Fruit fly (Drosophila melanogaster) whole organism, prepupa: ENCODE data around the gene CG5973.

Experiments used
- Blimp-1 ChIP-seq: fragments of 200-800 bp; sonication (Bioruptor generic); optimal IDR thresholded peaks from 3 replicates; lab custom pipeline; 2017; ENCODE audit warnings: missing biosample characterization, missing genetic modification characterization, mild to moderate bottlenecking, moderate library complexity, missing genetic modification reagents
- CG11294 ChIP-seq: fragments of 200-800 bp; sonication (Bioruptor generic); IDR thresholded peaks from 2 replicates; pipeline ENCODE4 v1.3.6; 2022; ENCODE audit warnings: missing biosample characterization, missing genetic modification characterization
- CG11762 ChIP-seq: fragments of 200-800 bp; sonication (Bioruptor generic); optimal IDR thresholded peaks from 3 replicates; lab custom pipeline; 2016; ENCODE audit warnings: missing biosample characterization, missing genetic modification characterization; ENCODE audit not compliant: insufficient read depth
- CG11902 ChIP-seq: fragments of 200-800 bp; sonication (Bioruptor generic); optimal IDR thresholded peaks from 3 replicates; lab custom pipeline; 2016; ENCODE audit warnings: missing biosample characterization, missing genetic modification characterization
- CG15336 ChIP-seq: fragments of 200-800 bp; sonication (Bioruptor generic); IDR thresholded peaks from 2 replicates; pipeline ENCODE4 v1.3.6; 2022; ENCODE audit warnings: missing biosample characterization, missing genetic modification characterization
- CG1621 ChIP-seq: fragments of 200-800 bp; sonication (Bioruptor generic); optimal IDR thresholded peaks from 3 replicates; lab custom pipeline; 2018; ENCODE audit warnings: missing biosample characterization, mild to moderate bottlenecking, missing genetic modification characterization
- CG16779 ChIP-seq: fragments of 200-800 bp; sonication (Bioruptor generic); optimal IDR thresholded peaks from 3 replicates; lab custom pipeline; 2017; ENCODE audit warnings: missing biosample characterization, mild to moderate bottlenecking, missing genetic modification characterization
- CG3032 ChIP-seq: fragments of 200-800 bp; optimal IDR thresholded peaks from 2 replicates; lab custom pipeline; 2019; ENCODE audit warnings: missing biosample characterization, mild to moderate bottlenecking, missing genetic modification characterization, moderate library complexity
- CG31627 ChIP-seq: fragments of 200-800 bp; sonication (Bioruptor generic); optimal IDR thresholded peaks from 3 replicates; lab custom pipeline; 2016; ENCODE audit warnings: missing biosample characterization, missing genetic modification characterization
- CG32006 ChIP-seq: fragments of 200-800 bp; sonication (Bioruptor generic); optimal IDR thresholded peaks from 3 replicates; lab custom pipeline; 2017; ENCODE audit warnings: missing biosample characterization, mild to moderate bottlenecking, missing genetic modification characterization
- CG34406 ChIP-seq: fragments of 200-800 bp; sonication (Bioruptor generic); optimal IDR thresholded peaks from 3 replicates; lab custom pipeline; 2016; ENCODE audit warnings: missing biosample characterization, missing genetic modification characterization
- CG3919 ChIP-seq: fragments of 200-800 bp; sonication (Bioruptor generic); optimal IDR thresholded peaks from 3 replicates; lab custom pipeline; 2016; ENCODE audit warnings: missing biosample characterization, missing genetic modification characterization
- CG4318 ChIP-seq: fragments of 200-800 bp; sonication (Bioruptor generic); optimal IDR thresholded peaks from 3 replicates; lab custom pipeline; 2017; ENCODE audit warnings: missing biosample characterization, mild to moderate bottlenecking, missing genetic modification characterization
- CG6163 ChIP-seq: fragments of 200-800 bp; sonication (Bioruptor generic); IDR thresholded peaks from 3 replicates; pipeline ENCODE4 v1.3.6; 2022; ENCODE audit warnings: missing biosample characterization, missing genetic modification characterization
- CG6276 ChIP-seq: fragments of 200-800 bp; sonication (Bioruptor generic); optimal IDR thresholded peaks from 2 replicates; lab custom pipeline; 2017; ENCODE audit warnings: missing biosample characterization, mild to moderate bottlenecking, missing genetic modification characterization
- CG6792 ChIP-seq: fragments of 200-800 bp; sonication (Bioruptor generic); optimal IDR thresholded peaks from 3 replicates; lab custom pipeline; 2016; ENCODE audit warnings: missing biosample characterization, missing genetic modification characterization
- CG6808 ChIP-seq: fragments of 200-800 bp; sonication (Bioruptor generic); optimal IDR thresholded peaks from 3 replicates; lab custom pipeline; 2017; ENCODE audit warnings: missing biosample characterization, missing genetic modification characterization, mild to moderate bottlenecking, moderate library complexity, missing genetic modification reagents
- CG6854 ChIP-seq: fragments of 200-800 bp; sonication (Bioruptor generic); optimal IDR thresholded peaks from 2 replicates; lab custom pipeline; 2017; ENCODE audit warnings: missing biosample characterization, mild to moderate bottlenecking, missing genetic modification characterization
- CG7368 ChIP-seq: fragments of 200-800 bp; sonication (Bioruptor generic); optimal IDR thresholded peaks from 3 replicates; lab custom pipeline; 2016; ENCODE audit warnings: missing biosample characterization, missing genetic modification characterization
- CG8119 ChIP-seq: fragments of 200-800 bp; sonication (Bioruptor generic); IDR thresholded peaks from 3 replicates; pipeline ENCODE4 v1.3.6; 2022; ENCODE audit warnings: missing biosample characterization, missing genetic modification characterization
- CG8319 ChIP-seq: fragments of 200-800 bp; sonication (Bioruptor generic); optimal IDR thresholded peaks from 3 replicates; lab custom pipeline; 2016; ENCODE audit warnings: missing biosample characterization, missing genetic modification characterization
- CG8632 ChIP-seq: fragments of 200-800 bp; sonication (Bioruptor generic); optimal IDR thresholded peaks from 3 replicates; lab custom pipeline; 2016; ENCODE audit warnings: missing biosample characterization, missing genetic modification characterization
- CG9139 ChIP-seq: fragments of 200-800 bp; sonication (Bioruptor generic); optimal IDR thresholded peaks from 3 replicates; lab custom pipeline; 2017; ENCODE audit warnings: missing biosample characterization, mild to moderate bottlenecking, missing genetic modification characterization
- Eip78C ChIP-seq: fragments of 200-800 bp; sonication (Bioruptor generic); peaks from one replicate; lab custom pipeline; 2016; ENCODE audit warnings: missing biosample characterization, missing genetic modification characterization
- Eip93F ChIP-seq: fragments of 200-800 bp; sonication (Bioruptor generic); optimal IDR thresholded peaks from 2 replicates; lab custom pipeline; 2016; ENCODE audit warnings: missing biosample characterization, mild to moderate bottlenecking, missing genetic modification characterization
- Ets21C ChIP-seq: fragments of 200-800 bp; sonication (Bioruptor generic); optimal IDR thresholded peaks from 3 replicates; lab custom pipeline; 2016; ENCODE audit warnings: missing biosample characterization, missing genetic modification characterization
- Ets96B ChIP-seq: fragments of 200-800 bp; optimal IDR thresholded peaks from 2 replicates; lab custom pipeline; 2019; ENCODE audit warnings: missing biosample characterization, mild to moderate bottlenecking, missing genetic modification characterization, moderate library complexity
- Gug ChIP-seq: fragments of 200-800 bp; sonication (Bioruptor generic); IDR thresholded peaks from 2 replicates; pipeline ENCODE4 v1.3.6; 2022; ENCODE audit warnings: missing biosample characterization, missing genetic modification characterization
- Hr38 ChIP-seq: sonication (Bioruptor generic); optimal IDR thresholded peaks from 2 replicates; lab custom pipeline; 2016; ENCODE audit warnings: missing biosample characterization, missing genetic modification characterization
- Hr39 ChIP-seq: fragments of 200-800 bp; sonication (Bioruptor generic); optimal IDR thresholded peaks from 2 replicates; lab custom pipeline; 2016; ENCODE audit warnings: missing biosample characterization, missing genetic modification characterization
- Hr4 ChIP-seq: fragments of 200-800 bp; sonication (Bioruptor generic); optimal IDR thresholded peaks from 3 replicates; lab custom pipeline; 2016; ENCODE audit warnings: missing biosample characterization, missing genetic modification characterization
- Lpt ChIP-seq: fragments of 200-800 bp; sonication (Bioruptor generic); optimal IDR thresholded peaks from 3 replicates; lab custom pipeline; 2016; ENCODE audit warnings: missing biosample characterization, missing genetic modification characterization
- OdsH ChIP-seq: fragments of 200-800 bp; sonication (Bioruptor generic); optimal IDR thresholded peaks from 3 replicates; lab custom pipeline; 2016; ENCODE audit warnings: missing biosample characterization, missing genetic modification characterization
- Smox ChIP-seq: fragments of 200-800 bp; sonication (Bioruptor generic); optimal IDR thresholded peaks from 3 replicates; lab custom pipeline; 2016; ENCODE audit warnings: missing biosample characterization, missing genetic modification characterization
- Sox102F ChIP-seq: fragments of 200-800 bp; sonication (Bioruptor generic); optimal IDR thresholded peaks from 2 replicates; lab custom pipeline; 2016; ENCODE audit warnings: missing biosample characterization, mild to moderate bottlenecking, missing genetic modification characterization
- Sox14 ChIP-seq: fragments of 200-800 bp; sonication (Bioruptor generic); optimal IDR thresholded peaks from 3 replicates; lab custom pipeline; 2016; ENCODE audit warnings: missing biosample characterization, missing genetic modification characterization
- Sox15 ChIP-seq: fragments of 200-800 bp; sonication (Bioruptor generic); optimal IDR thresholded peaks from 3 replicates; lab custom pipeline; 2016; ENCODE audit warnings: missing biosample characterization, missing genetic modification characterization
- acj6 ChIP-seq: fragments of 200-800 bp; sonication (Bioruptor generic); optimal IDR thresholded peaks from 3 replicates; lab custom pipeline; 2016; ENCODE audit warnings: missing biosample characterization, missing genetic modification characterization
- cyc ChIP-seq: fragments of 200-800 bp; sonication (Bioruptor generic); optimal IDR thresholded peaks from 3 replicates; lab custom pipeline; 2016; ENCODE audit warnings: missing biosample characterization, missing genetic modification characterization
- dac ChIP-seq: fragments of 200-800 bp; sonication (Bioruptor generic); optimal IDR thresholded peaks from 2 replicates; lab custom pipeline; 2017; ENCODE audit warnings: missing biosample characterization, mild to moderate bottlenecking, missing genetic modification characterization
- dsx ChIP-seq: fragments of 200-800 bp; optimal IDR thresholded peaks from 3 replicates; lab custom pipeline; 2019; ENCODE audit warnings: missing biosample characterization, mild to moderate bottlenecking, missing genetic modification characterization, moderate library complexity; ENCODE audit not compliant: poor library complexity, severe bottlenecking
- fd59A ChIP-seq: fragments of 200-800 bp; sonication (Bioruptor generic); optimal IDR thresholded peaks from 2 replicates; lab custom pipeline; 2017; ENCODE audit warnings: missing biosample characterization, mild to moderate bottlenecking, missing genetic modification characterization, missing genetic modification reagents
- fd85E ChIP-seq: fragments of 200-800 bp; sonication (Bioruptor generic); optimal IDR thresholded peaks from 3 replicates; lab custom pipeline; 2016; ENCODE audit warnings: missing biosample characterization, missing genetic modification characterization
- fkh ChIP-seq: fragments of 200-800 bp; sonication (Bioruptor generic); optimal IDR thresholded peaks from 3 replicates; lab custom pipeline; 2017; ENCODE audit warnings: missing biosample characterization, mild to moderate bottlenecking, missing genetic modification characterization, moderate library complexity
- lz ChIP-seq: fragments of 200-800 bp; sonication (Bioruptor generic); optimal IDR thresholded peaks from 3 replicates; lab custom pipeline; 2016; ENCODE audit warnings: missing biosample characterization, missing genetic modification characterization
- net ChIP-seq: fragments of 200-800 bp; sonication (Bioruptor generic); optimal IDR thresholded peaks from 3 replicates; lab custom pipeline; 2016; ENCODE audit warnings: missing biosample characterization, missing genetic modification characterization
- pdm3 ChIP-seq: fragments of 200-800 bp; sonication (Bioruptor generic); optimal IDR thresholded peaks from 3 replicates; lab custom pipeline; 2016; ENCODE audit warnings: missing biosample characterization, missing genetic modification characterization
- spab ChIP-seq: fragments of 200-800 bp; sonication (Bioruptor generic); optimal IDR thresholded peaks from 2 replicates; lab custom pipeline; 2017; ENCODE audit warnings: missing biosample characterization, mild to moderate bottlenecking, missing genetic modification characterization, missing genetic modification reagents
- ss ChIP-seq, 2 experiments: fragments of 200-800 bp; sonication (Bioruptor generic); optimal IDR thresholded peaks; 2 replicates in 1 of 2; 3 replicates in 1 of 2; lab custom pipeline; 2017 to 2018; ENCODE audit warnings: mild to moderate bottlenecking in 2 of 2, missing biosample characterization in 2 of 2, missing genetic modification characterization in 2 of 2, moderate library complexity in 1 of 2
- svp ChIP-seq: fragments of 200-800 bp; sonication (Bioruptor generic); peaks from one replicate; lab custom pipeline; 2016; ENCODE audit warnings: missing biosample characterization, missing genetic modification characterization
- topi ChIP-seq: fragments of 200-800 bp; sonication (Bioruptor generic); optimal IDR thresholded peaks from 3 replicates; lab custom pipeline; 2016; ENCODE audit warnings: missing biosample characterization, missing genetic modification characterization
- vri ChIP-seq: fragments of 200-800 bp; sonication (Bioruptor generic); optimal IDR thresholded peaks from 3 replicates; lab custom pipeline; 2016; ENCODE audit warnings: missing biosample characterization, mild to moderate bottlenecking, missing genetic modification characterization

Gene CG5973

DNA sequence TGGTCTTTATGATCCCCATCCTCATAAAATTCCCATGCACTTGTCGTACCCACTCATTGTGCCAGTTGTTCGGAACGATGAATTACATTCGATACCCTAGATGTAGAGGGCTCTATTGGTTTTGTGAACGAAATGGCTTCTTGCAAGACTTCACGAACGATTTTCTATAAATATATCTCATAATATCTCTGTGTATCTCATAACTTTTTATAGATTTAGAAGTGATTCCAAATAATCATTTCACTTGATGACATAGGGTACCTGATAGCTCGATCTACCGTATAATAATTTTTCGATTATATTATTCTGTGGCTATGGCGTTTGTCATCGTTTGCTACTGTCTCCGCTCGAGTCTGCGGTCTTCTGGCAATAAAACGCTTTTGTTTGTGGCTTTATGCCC lies 40.3 kb upstream of the CG5973 start:
- TF ChIP-seq fkh (no peak), OdsH (GFP tag; lab: Kevin White, UChicago) (peak; percentile 75), Gug (GFP tag; lab: Robert Waterston, UW) (peak; percentile 74), Lpt (GFP tag; lab: Kevin White, UChicago) (peak; percentile 20), Sox102F (GFP tag; lab: Kevin White, UChicago) (peak; percentile 73), Hr39 (GFP tag; lab: Kevin White, UChicago) (peak; percentile 68), ss (GFP tag; optimal IDR thresholded peaks at IDR 0.05; lab: Kevin White, UChicago) (peak; percentile 16 to 61), fd85E (GFP tag; lab: Kevin White, UChicago) (peak; percentile 32), spab (GFP tag; lab: Kevin White, UChicago) (peak; percentile 74), CG4318 (GFP tag; lab: Kevin White, UChicago) (peak; percentile 33), CG6808 (GFP tag; lab: Kevin White, UChicago) (peak; percentile 77), svp (peak; percentile 88), CG11294 (GFP tag; lab: Robert Waterston, UW) (peak; percentile 74; the same call in 1 of the 2 replicates), CG34406 (GFP tag; lab: Kevin White, UChicago) (peak; percentile 62), CG1621 (tag; lab: Kevin White, UChicago) (peak; percentile 58), dsx (GFP tag; lab: Kevin White, UChicago) (peak; percentile 61), CG8319 (GFP tag; lab: Kevin White, UChicago) (peak; percentile 78), CG31627 (GFP tag; lab: Kevin White, UChicago) (peak; percentile 72), CG6854 (GFP tag; lab: Kevin White, UChicago) (peak; percentile 9), lz (GFP tag; lab: Kevin White, UChicago) (peak; percentile 72), Smox (peak; percentile 66), dac (GFP tag; lab: Kevin White, UChicago) (no peak), acj6 (GFP tag; lab: Kevin White, UChicago) (peak; percentile 70), Blimp-1 (GFP tag; lab: Kevin White, UChicago) (peak; percentile 23), CG9139 (GFP tag; lab: Kevin White, UChicago) (peak; percentile 54), cyc (GFP tag; lab: Kevin White, UChicago) (peak; percentile 62), CG7368 (GFP tag; lab: Kevin White, UChicago) (peak; percentile 71), net (GFP tag; lab: Kevin White, UChicago) (peak; percentile 65), CG8119 (GFP tag; lab: Robert Waterston, UW) (peak; percentile 58; the same call in 2 of the 3 replicates), vri (peak; percentile 47), CG3919 (GFP tag; lab: Kevin White, UChicago) (peak; percentile 62), Ets21C (peak; percentile 53), CG6163 (GFP tag; lab: Robert Waterston, UW) (no peak; the same call in 2 of the 3 replicates), fd59A (GFP tag; lab: Kevin White, UChicago) (peak; percentile 23), Sox15 (GFP tag; lab: Kevin White, UChicago) (peak; percentile 58), CG16779 (tag; lab: Kevin White, UChicago) (peak; percentile 44), Ets96B (tag; lab: Kevin White, UChicago) (peak; percentile 74), Sox14 (GFP tag; lab: Kevin White, UChicago) (peak; percentile 74), Hr4 (GFP tag; lab: Kevin White, UChicago) (peak; percentile 66), CG6792 (peak; percentile 59), CG15336 (GFP tag; lab: Robert Waterston, UW) (peak; percentile 52; the same call in 1 of the 2 replicates), CG11902 (peak; percentile 53), pdm3 (GFP tag; lab: Kevin White, UChicago) (peak; percentile 79), CG6276 (peak; percentile 52), CG11762 (GFP tag; lab: Kevin White, UChicago) (peak; percentile 67), Eip78C (GFP tag; lab: Kevin White, UChicago) (peak; percentile 87), CG8632 (GFP tag; lab: Kevin White, UChicago) (peak; percentile 53), Eip93F (no peak), topi (GFP tag; lab: Kevin White, UChicago) (peak; percentile 66), CG3032 (peak; percentile 81), CG32006 (peak; percentile 53), Hr38 (no peak)
